Fruit fly (Drosophila melanogaster) whole organism, embryonic: ENCODE data around the gene CG3408.

ENCODE experiments used
- ATbp ChIP-seq: fragments of 200-800 bp; sonication (Bioruptor generic); optimal IDR thresholded peaks from 2 replicates; lab custom pipeline; 2017; ENCODE audit warnings: missing biosample characterization, mild to moderate bottlenecking, missing genetic modification characterization, missing genetic modification reagents
- Ada2b ChIP-seq: fragments of 200-800 bp; sonication (Bioruptor generic); IDR thresholded peaks from 2 replicates; pipeline ENCODE4 v1.3.6; 2022; ENCODE audit warnings: missing biosample characterization, missing genetic modification characterization
- Asciz ChIP-seq: fragments of 200-800 bp; sonication (Bioruptor generic); optimal IDR thresholded peaks from 2 replicates; lab custom pipeline; 2017; ENCODE audit warnings: missing biosample characterization, mild to moderate bottlenecking, missing genetic modification characterization, missing genetic modification reagents
- Atf-2 ChIP-seq: fragments of 200-800 bp; sonication (Bioruptor generic); optimal IDR thresholded peaks from 2 replicates; lab custom pipeline; 2016; ENCODE audit warnings: missing biosample characterization, missing genetic modification characterization
- CG10431 ChIP-seq: fragments of 200-800 bp; sonication (Bioruptor generic); optimal IDR thresholded peaks from 3 replicates; lab custom pipeline; 2018; ENCODE audit warnings: missing biosample characterization, mild to moderate bottlenecking, missing genetic modification characterization
- CG11085 ChIP-seq: fragments of 200-800 bp; sonication (Bioruptor generic); IDR thresholded peaks from 2 replicates; pipeline ENCODE4 v1.3.6; 2022; ENCODE audit warnings: missing biosample characterization, missing genetic modification characterization
- CG11093 ChIP-seq: fragments of 200-800 bp; sonication (Bioruptor generic); IDR thresholded peaks from 3 replicates; pipeline ENCODE4 v1.3.6; 2022; ENCODE audit warnings: missing biosample characterization, missing genetic modification characterization
- CG11456 ChIP-seq: fragments of 200-800 bp; sonication (Bioruptor generic); IDR thresholded peaks from 3 replicates; pipeline ENCODE4 v1.3.6; 2022; ENCODE audit warnings: missing biosample characterization, missing genetic modification characterization
- CG11560 ChIP-seq: fragments of 200-800 bp; sonication (Bioruptor generic); IDR thresholded peaks from 3 replicates; pipeline ENCODE4 v1.3.6; 2022; ENCODE audit warnings: missing biosample characterization, missing genetic modification characterization
- CG12659 ChIP-seq: fragments of 200-800 bp; sonication (Bioruptor generic); optimal IDR thresholded peaks from 3 replicates; lab custom pipeline; 2017; ENCODE audit warnings: mild to moderate bottlenecking, missing biosample characterization, missing genetic modification reagents, missing genetic modification characterization
- CG15479 ChIP-seq: fragments of 200-800 bp; sonication (Bioruptor generic); optimal IDR thresholded peaks from 3 replicates; lab custom pipeline; 2019; ENCODE audit warnings: missing biosample characterization, mild to moderate bottlenecking, missing genetic modification characterization, moderate library complexity
- CG16813 ChIP-seq: fragments of 200-800 bp; sonication (Bioruptor generic); IDR thresholded peaks from 3 replicates; pipeline ENCODE4 v1.3.6; 2022; ENCODE audit warnings: missing biosample characterization, missing genetic modification characterization; ENCODE audit not compliant: partially characterized antibody
- CG1792 ChIP-seq: fragments of 200-800 bp; sonication (Bioruptor generic); optimal IDR thresholded peaks from 2 replicates; lab custom pipeline; 2016; ENCODE audit warnings: missing biosample characterization, missing genetic modification characterization
- CG2202 ChIP-seq: fragments of 200-800 bp; sonication (Bioruptor generic); optimal IDR thresholded peaks from 2 replicates; lab custom pipeline; 2018; ENCODE audit warnings: missing biosample characterization, mild to moderate bottlenecking, missing genetic modification characterization
- CG2889 ChIP-seq: fragments of 200-800 bp; sonication (Bioruptor generic); IDR thresholded peaks from 3 replicates; pipeline ENCODE4 v1.3.6; 2022; ENCODE audit warnings: missing biosample characterization, missing genetic modification characterization
- CG31441 ChIP-seq: fragments of 200-800 bp; sonication (Bioruptor generic); IDR thresholded peaks from 2 replicates; pipeline ENCODE4 v1.3.6; 2022; ENCODE audit warnings: missing biosample characterization, missing genetic modification characterization
- CG33213 ChIP-seq: fragments of 200-800 bp; sonication (Bioruptor generic); optimal IDR thresholded peaks from 3 replicates; lab custom pipeline; 2016; ENCODE audit warnings: missing biosample characterization, missing genetic modification characterization
- CG3995 ChIP-seq: fragments of 200-800 bp; sonication (Bioruptor generic); optimal IDR thresholded peaks from 3 replicates; lab custom pipeline; 2016; ENCODE audit warnings: missing biosample characterization, missing genetic modification characterization
- CG4328 ChIP-seq: fragments of 200-800 bp; sonication (Bioruptor generic); optimal IDR thresholded peaks from 3 replicates; lab custom pipeline; 2017; ENCODE audit warnings: missing biosample characterization, missing genetic modification reagents, missing genetic modification characterization
- CG4360 ChIP-seq: fragments of 200-800 bp; sonication (Bioruptor generic); IDR thresholded peaks from 2 replicates; pipeline ENCODE4 v1.3.6; 2022; ENCODE audit warnings: missing biosample characterization, missing genetic modification characterization
- CG5180 ChIP-seq: fragments of 200-800 bp; sonication (Bioruptor generic); optimal IDR thresholded peaks from 3 replicates; lab custom pipeline; 2017; ENCODE audit warnings: missing biosample characterization, missing genetic modification characterization, mild to moderate bottlenecking, moderate library complexity, missing genetic modification reagents
- CG6272 ChIP-seq: fragments of 200-800 bp; sonication (Bioruptor generic); IDR thresholded peaks from 2 replicates; pipeline ENCODE4 v1.3.6; 2022; ENCODE audit warnings: missing biosample characterization, missing genetic modification characterization
- CG7357 ChIP-seq: fragments of 200-800 bp; sonication (Bioruptor generic); IDR thresholded peaks from 3 replicates; pipeline ENCODE4 v1.3.6; 2022; ENCODE audit warnings: missing biosample characterization, missing genetic modification characterization
- CG8281 ChIP-seq: fragments of 200-800 bp; sonication (Bioruptor generic); optimal IDR thresholded peaks from 2 replicates; lab custom pipeline; 2018; ENCODE audit warnings: missing biosample characterization, mild to moderate bottlenecking, missing genetic modification characterization, moderate library complexity
- CG8944 ChIP-seq: fragments of 200-800 bp; sonication (Bioruptor generic); optimal IDR thresholded peaks from 3 replicates; lab custom pipeline; 2016; ENCODE audit warnings: missing biosample characterization, missing genetic modification characterization
- CG9727 ChIP-seq: fragments of 200-800 bp; sonication (Bioruptor generic); optimal IDR thresholded peaks from 3 replicates; lab custom pipeline; 2017; ENCODE audit warnings: missing biosample characterization, mild to moderate bottlenecking, missing genetic modification characterization
- CHES-1-like ChIP-seq: fragments of 200-800 bp; sonication (Bioruptor generic); optimal IDR thresholded peaks from 2 replicates; lab custom pipeline; 2016; ENCODE audit warnings: missing biosample characterization, missing genetic modification characterization
- D19A ChIP-seq: fragments of 200-800 bp; optimal IDR thresholded peaks from 3 replicates; lab custom pipeline; 2019; ENCODE audit warnings: missing biosample characterization, mild to moderate bottlenecking, missing genetic modification characterization, moderate library complexity
- Dbx ChIP-seq: fragments of 200-800 bp; sonication (Bioruptor generic); IDR thresholded peaks from 3 replicates; pipeline ENCODE4 v1.3.6; 2022; ENCODE audit warnings: missing biosample characterization, missing genetic modification characterization
- Ets97D ChIP-seq: fragments of 200-800 bp; sonication (Bioruptor generic); optimal IDR thresholded peaks from 3 replicates; lab custom pipeline; 2016; ENCODE audit warnings: missing biosample characterization, missing genetic modification characterization
- HLH3B ChIP-seq: fragments of 200-800 bp; sonication (Bioruptor generic); IDR thresholded peaks from 2 replicates; pipeline ENCODE4 v1.3.6; 2022; ENCODE audit warnings: missing biosample characterization, missing genetic modification characterization
- HLH4C ChIP-seq: fragments of 200-800 bp; sonication (Bioruptor generic); IDR thresholded peaks from 3 replicates; pipeline ENCODE4 v1.3.6; 2022; ENCODE audit warnings: missing biosample characterization, missing genetic modification characterization; ENCODE audit not compliant: partially characterized antibody
- Hmr ChIP-seq: fragments of 200-800 bp; sonication (Bioruptor generic); optimal IDR thresholded peaks from 3 replicates; lab custom pipeline; 2017; ENCODE audit warnings: mild to moderate bottlenecking, missing biosample characterization, missing genetic modification reagents, missing genetic modification characterization
- Jarid2 ChIP-seq: fragments of 200-800 bp; sonication (Bioruptor generic); optimal IDR thresholded peaks from 3 replicates; lab custom pipeline; 2017; ENCODE audit warnings: mild to moderate bottlenecking, missing biosample characterization, missing genetic modification reagents, missing genetic modification characterization
- Med ChIP-seq: fragments of 200-800 bp; sonication (Bioruptor generic); peaks from one replicate; lab custom pipeline; 2016; ENCODE audit warnings: missing biosample characterization, missing genetic modification characterization, mild to moderate bottlenecking, inconsistent platforms, moderate library complexity
- Rfx ChIP-seq: fragments of 200-800 bp; sonication (Bioruptor generic); IDR thresholded peaks from 2 replicates; pipeline ENCODE4 v1.3.6; 2022; ENCODE audit warnings: missing biosample characterization, missing genetic modification characterization
- Side ChIP-seq: fragments of 200-800 bp; sonication (Bioruptor generic); optimal IDR thresholded peaks from 2 replicates; lab custom pipeline; 2016; ENCODE audit warnings: missing biosample characterization, missing genetic modification characterization
- Spps ChIP-seq: fragments of 200-800 bp; sonication (Bioruptor generic); optimal IDR thresholded peaks from 2 replicates; lab custom pipeline; 2018; ENCODE audit warnings: missing biosample characterization, mild to moderate bottlenecking, missing genetic modification characterization
- Trl ChIP-seq, 3 experiments: fragments of >200 bp in 2 of 3; fragments of 200-800 bp in 1 of 3; sonication (Bioruptor generic) in 1 of 3; optimal IDR thresholded peaks; 2 replicates in 1 of 3; 3 replicates in 2 of 3; lab custom pipeline; 2016 to 2017; ENCODE audit warnings: missing biosample characterization in 1 of 3, missing genetic modification characterization in 1 of 3
- bowl ChIP-seq: fragments of 200-800 bp; sonication (Bioruptor generic); IDR thresholded peaks from 2 replicates; pipeline ENCODE4 v1.3.6; 2022; ENCODE audit warnings: missing biosample characterization, missing genetic modification characterization
- cas ChIP-seq: fragments of 200-800 bp; sonication (Bioruptor generic); IDR thresholded peaks from 2 replicates; pipeline ENCODE4 v1.3.6; 2022; ENCODE audit warnings: missing biosample characterization, missing genetic modification characterization
- danr ChIP-seq: fragments of 200-800 bp; sonication (Bioruptor generic); IDR thresholded peaks from 2 replicates; pipeline ENCODE4 v1.3.6; 2022; ENCODE audit warnings: missing biosample characterization, missing genetic modification characterization
- ewg ChIP-seq: fragments of 200-800 bp; sonication (Bioruptor generic); optimal IDR thresholded peaks from 3 replicates; lab custom pipeline; 2017; ENCODE audit warnings: mild to moderate bottlenecking, missing biosample characterization, missing genetic modification reagents, missing genetic modification characterization
- fd102C ChIP-seq: fragments of 200-800 bp; sonication (Bioruptor generic); optimal IDR thresholded peaks from 2 replicates; lab custom pipeline; 2018; ENCODE audit warnings: missing biosample characterization, mild to moderate bottlenecking, missing genetic modification characterization, moderate library complexity
- ken ChIP-seq: fragments of 200-800 bp; sonication (Bioruptor generic); IDR thresholded peaks from 3 replicates; pipeline ENCODE4 v1.3.6; 2022; ENCODE audit warnings: missing biosample characterization, missing genetic modification characterization
- pita ChIP-seq: fragments of 200-800 bp; sonication (Bioruptor generic); optimal IDR thresholded peaks from 2 replicates; lab custom pipeline; 2017; ENCODE audit warnings: missing biosample characterization, mild to moderate bottlenecking, missing genetic modification characterization
- sc ChIP-seq, 3 experiments: fragments of >200 bp in 2 of 3; fragments of 200-800 bp in 1 of 3; sonication (Bioruptor generic) in 1 of 3; optimal IDR thresholded peaks; 2 replicates in 2 of 3; 3 replicates in 1 of 3; lab custom pipeline; 2017; ENCODE audit warnings: mild to moderate bottlenecking in 1 of 3, missing biosample characterization in 1 of 3, missing genetic modification characterization in 1 of 3, missing genetic modification reagents in 1 of 3
- sens ChIP-seq: fragments of 200-800 bp; sonication (Bioruptor generic); peaks from one replicate; lab custom pipeline; 2016; ENCODE audit warnings: missing biosample characterization, missing genetic modification characterization
- sob ChIP-seq: fragments of 200-800 bp; sonication (Bioruptor generic); IDR thresholded peaks from 2 replicates; pipeline ENCODE4 v1.3.6; 2022; ENCODE audit warnings: missing biosample characterization, missing genetic modification characterization
- sqz ChIP-seq: fragments of 200-800 bp; sonication (Bioruptor generic); optimal IDR thresholded peaks from 3 replicates; lab custom pipeline; 2018; ENCODE audit warnings: missing biosample characterization, mild to moderate bottlenecking, missing genetic modification characterization

Gene CG3408

dm6 chr3L:9457619-9458092 is 51.7 kb downstream of the CG3408 start, which contains the start of gene CG3437 (continued):
- TF ChIP-seq CG1792 (GFP tag; lab: Kevin White, UChicago) (peak; percentile 97), CG11560 (tag; lab: Robert Waterston, UW) (peak; percentile 94), Rfx (GFP tag; lab: Robert Waterston, UW) (peak; percentile 100), CG16813 (GFP tag; lab: Robert Waterston, UW) (0 out of 3 replicates have a peak, but pooled peaks have one; percentile 38), sob (GFP tag; lab: Robert Waterston, UW) (peak; percentile 99), Side (GFP tag; lab: Kevin White, UChicago) (peak; percentile 99), HLH4C (GFP tag; lab: Robert Waterston, UW) (0 out of 3 replicates have a peak, but pooled peaks have one; percentile 40), CG4328 (GFP tag; lab: Kevin White, UChicago) (peak; percentile 97), cas (peak; percentile 98), CG11456 (GFP tag; lab: Robert Waterston, UW) (peak; percentile 99), Jarid2 (GFP tag; lab: Kevin White, UChicago) (peak; percentile 99), fd102C (GFP tag; lab: Kevin White, UChicago) (peak; percentile 82), CG5180 (GFP tag; lab: Kevin White, UChicago) (peak; percentile 91), CG2889 (peak; percentile 98), CG15479 (peak; percentile 59), Hmr (GFP tag; lab: Kevin White, UChicago) (peak; percentile 98), CG6272 (peak; percentile 99), CG33213 (peak; percentile 98), Med (peak; percentile 100), Trl (optimal IDR thresholded peaks at IDR 0.05; lab: Kevin White, UChicago) (no peak), Trl (GFP tag; optimal IDR thresholded peaks at IDR 0.05; lab: Kevin White, UChicago) (peak; percentile 99), CG10431 (GFP tag; lab: Kevin White, UChicago) (peak; percentile 95), CG8281 (tag; lab: Kevin White, UChicago) (peak; percentile 93), D19A (tag; lab: Kevin White, UChicago) (peak; percentile 85), sqz (peak; percentile 98), sc (optimal IDR thresholded peaks at IDR 0.05; lab: Kevin White, UChicago) (no peak), sc (GFP tag; optimal IDR thresholded peaks at IDR 0.05; lab: Kevin White, UChicago) (peak; percentile 96), CG9727 (peak; percentile 98), ewg (GFP tag; lab: Kevin White, UChicago) (peak; percentile 97), Asciz (peak; percentile 98), bowl (GFP tag; lab: Robert Waterston, UW) (peak; percentile 98), CHES-1-like (GFP tag; lab: Kevin White, UChicago) (peak; percentile 99), Spps (peak; percentile 96), CG11085 (GFP tag; lab: Robert Waterston, UW) (peak; percentile 99), Atf-2 (peak; percentile 98), Dbx (peak; percentile 99), HLH3B (GFP tag; lab: Robert Waterston, UW) (peak; percentile 99), CG8944 (GFP tag; lab: Kevin White, UChicago) (peak; percentile 99), ATbp (peak; percentile 98), CG3995 (GFP tag; lab: Kevin White, UChicago) (peak; percentile 82), ken (peak; percentile 99), Ada2b (GFP tag; lab: Robert Waterston, UW) (peak; percentile 99), sens (GFP tag; lab: Kevin White, UChicago) (peak; percentile 100), CG7357 (GFP tag; lab: Robert Waterston, UW) (peak; percentile 97), Ets97D (peak; percentile 94), danr (peak; percentile 99), CG31441 (GFP tag; lab: Robert Waterston, UW) (peak; percentile 98), CG4360 (GFP tag; lab: Robert Waterston, UW) (peak; percentile 91), CG2202 (tag; lab: Kevin White, UChicago) (peak; percentile 97), CG12659 (peak; percentile 99), pita (GFP tag; lab: Kevin White, UChicago) (no peak), CG11093 (GFP tag; lab: Robert Waterston, UW) (peak; percentile 99)
